Fruit fly (Drosophila melanogaster) whole organism, embryonic: ENCODE measurements around the gene Vps26.
A peak's percentile ranks its signal among the peaks of the same experiment; 100 is the strongest.

Experiments used
- Atf3 ChIP-seq: fragments of 200-800 bp; sonication (Bioruptor generic); optimal IDR thresholded peaks from 3 replicates; lab custom pipeline; 2016; ENCODE audit warnings: missing biosample characterization, missing genetic modification characterization
- Awh ChIP-seq: fragments of 200-800 bp; sonication (Bioruptor generic); IDR thresholded peaks from 2 replicates; pipeline ENCODE4, ENCODE4 v1.3.6; 2022; ENCODE audit warnings: missing biosample characterization, missing genetic modification characterization
- Bdp1 ChIP-seq: fragments of 200-800 bp; sonication (Bioruptor generic); optimal IDR thresholded peaks from 3 replicates; lab custom pipeline; 2016; ENCODE audit warnings: missing biosample characterization, missing genetic modification characterization
- CG10147 ChIP-seq: fragments of 200-800 bp; sonication (Bioruptor generic); optimal IDR thresholded peaks from 2 replicates; lab custom pipeline; 2019; ENCODE audit warnings: missing biosample characterization, mild to moderate bottlenecking, missing genetic modification characterization, moderate library complexity
- CG10267 ChIP-seq: fragments of 200-800 bp; sonication (Bioruptor generic); optimal IDR thresholded peaks from 2 replicates; lab custom pipeline; 2018; ENCODE audit warnings: missing biosample characterization, mild to moderate bottlenecking, missing genetic modification characterization, moderate library complexity
- CG13287 ChIP-seq: fragments of 200-800 bp; sonication (Bioruptor generic); IDR thresholded peaks from 2 replicates; pipeline ENCODE4 v1.3.6; 2022; ENCODE audit warnings: missing biosample characterization, missing genetic modification characterization; ENCODE audit not compliant: partially characterized antibody
- CG13624 ChIP-seq: fragments of 200-800 bp; sonication (Bioruptor generic); optimal IDR thresholded peaks from 2 replicates; lab custom pipeline; 2016; ENCODE audit warnings: missing biosample characterization, missing genetic modification characterization
- CG14441 ChIP-seq: fragments of 200-800 bp; sonication (Bioruptor generic); IDR thresholded peaks from 2 replicates; pipeline ENCODE4 v1.3.6; 2022; ENCODE audit warnings: missing biosample characterization, missing genetic modification characterization
- CG14710 ChIP-seq: fragments of 200-800 bp; sonication (Bioruptor generic); optimal IDR thresholded peaks from 3 replicates; lab custom pipeline; 2019; ENCODE audit warnings: missing biosample characterization, mild to moderate bottlenecking, missing genetic modification characterization, moderate library complexity
- CG15514 ChIP-seq: fragments of 200-800 bp; sonication (Bioruptor generic); optimal IDR thresholded peaks from 3 replicates; lab custom pipeline; 2017; ENCODE audit warnings: missing biosample characterization, missing genetic modification characterization, mild to moderate bottlenecking, moderate library complexity, missing genetic modification reagents
- CG17361 ChIP-seq: fragments of 200-800 bp; sonication (Bioruptor generic); IDR thresholded peaks from 3 replicates; pipeline ENCODE4 v1.3.6; 2022; ENCODE audit warnings: missing biosample characterization, missing genetic modification characterization
- CG4360 ChIP-seq: fragments of 200-800 bp; sonication (Bioruptor generic); IDR thresholded peaks from 2 replicates; pipeline ENCODE4 v1.3.6; 2022; ENCODE audit warnings: missing biosample characterization, missing genetic modification characterization
- CG4854 ChIP-seq: fragments of 200-800 bp; sonication (Bioruptor generic); optimal IDR thresholded peaks from 2 replicates; lab custom pipeline; 2016; ENCODE audit warnings: missing biosample characterization, missing genetic modification characterization, inconsistent platforms
- CG7556 ChIP-seq: fragments of 200-800 bp; sonication (Bioruptor generic); optimal IDR thresholded peaks from 2 replicates; lab custom pipeline; 2017; ENCODE audit warnings: missing biosample characterization, mild to moderate bottlenecking, missing genetic modification characterization
- CG7928 ChIP-seq: fragments of 200-800 bp; sonication (Bioruptor generic); optimal IDR thresholded peaks from 2 replicates; lab custom pipeline; 2017; ENCODE audit warnings: missing biosample characterization, mild to moderate bottlenecking, missing genetic modification characterization
- CG8281 ChIP-seq: fragments of 200-800 bp; sonication (Bioruptor generic); optimal IDR thresholded peaks from 2 replicates; lab custom pipeline; 2018; ENCODE audit warnings: missing biosample characterization, mild to moderate bottlenecking, missing genetic modification characterization, moderate library complexity
- Doc3 ChIP-seq: fragments of 200-800 bp; sonication (Bioruptor generic); IDR thresholded peaks from 3 replicates; pipeline ENCODE4 v1.3.6; 2022; ENCODE audit warnings: missing biosample characterization, missing genetic modification characterization; ENCODE audit not compliant: partially characterized antibody
- ERR ChIP-seq: fragments of 200-800 bp; sonication (Bioruptor generic); optimal IDR thresholded peaks from 2 replicates; lab custom pipeline; 2016; ENCODE audit warnings: missing biosample characterization, missing genetic modification characterization
- Fer1 ChIP-seq: fragments of 200-800 bp; sonication (Bioruptor generic); optimal IDR thresholded peaks from 2 replicates; lab custom pipeline; 2017; ENCODE audit warnings: missing biosample characterization, mild to moderate bottlenecking, missing genetic modification characterization
- GATAe ChIP-seq: fragments of 200-800 bp; sonication (Bioruptor generic); conservative IDR thresholded peaks from 2 replicates; pipeline ENCODE4 v1.3.6; 2022; ENCODE audit warnings: missing biosample characterization, missing genetic modification characterization
- H2.0 ChIP-seq: fragments of 200-800 bp; sonication (Bioruptor generic); IDR thresholded peaks from 2 replicates; pipeline ENCODE4 v1.3.6; 2022; ENCODE audit warnings: missing biosample characterization, missing genetic modification characterization
- HmgD ChIP-seq: fragments of 200-800 bp; sonication (Bioruptor generic); optimal IDR thresholded peaks from 3 replicates; lab custom pipeline; 2016; ENCODE audit warnings: missing biosample characterization, missing genetic modification characterization
- NC2β ChIP-seq: fragments of 200-800 bp; sonication (Bioruptor generic); optimal IDR thresholded peaks from 2 replicates; lab custom pipeline; 2016; ENCODE audit warnings: missing biosample characterization, missing genetic modification characterization
- Neu2 ChIP-seq: fragments of 200-800 bp; sonication (Bioruptor generic); optimal IDR thresholded peaks from 3 replicates; lab custom pipeline; 2016; ENCODE audit warnings: missing biosample characterization, missing genetic modification characterization, borderline replicate concordance
- Side ChIP-seq: fragments of 200-800 bp; sonication (Bioruptor generic); optimal IDR thresholded peaks from 2 replicates; lab custom pipeline; 2016; ENCODE audit warnings: missing biosample characterization, missing genetic modification characterization
- Spps ChIP-seq: fragments of 200-800 bp; sonication (Bioruptor generic); optimal IDR thresholded peaks from 2 replicates; lab custom pipeline; 2018; ENCODE audit warnings: missing biosample characterization, mild to moderate bottlenecking, missing genetic modification characterization
- Sry-β ChIP-seq: fragments of 200-800 bp; sonication (Bioruptor generic); optimal IDR thresholded peaks from 2 replicates; lab custom pipeline; 2018; ENCODE audit warnings: missing biosample characterization, mild to moderate bottlenecking, missing genetic modification characterization, moderate library complexity
- Stat92E ChIP-seq, 3 experiments: fragments of >200 bp in 2 of 3; fragments of 200-800 bp in 1 of 3; sonication (Bioruptor generic) in 1 of 3; optimal IDR thresholded peaks; 2 replicates each; lab custom pipeline; 2017 to 2019; ENCODE audit warnings: missing biosample characterization in 3 of 3, missing genetic modification characterization in 3 of 3, mild to moderate bottlenecking in 1 of 3, moderate library complexity in 1 of 3
- TFAM ChIP-seq: fragments of 200-800 bp; sonication (Bioruptor generic); optimal IDR thresholded peaks from 2 replicates; lab custom pipeline; 2017; ENCODE audit warnings: missing biosample characterization, missing genetic modification characterization, inconsistent platforms
- amos ChIP-seq: fragments of 200-800 bp; sonication (Bioruptor generic); IDR thresholded peaks from 2 replicates; pipeline ENCODE4 v1.3.6; 2022; ENCODE audit warnings: missing biosample characterization, missing genetic modification characterization; ENCODE audit not compliant: partially characterized antibody
- ara ChIP-seq: fragments of 200-800 bp; sonication (Bioruptor generic); IDR thresholded peaks from 2 replicates; pipeline ENCODE4 v1.3.6; 2022; ENCODE audit warnings: missing biosample characterization, missing genetic modification characterization
- az2 ChIP-seq: fragments of 200-800 bp; sonication (Bioruptor generic); optimal IDR thresholded peaks from 3 replicates; lab custom pipeline; 2016; ENCODE audit warnings: missing biosample characterization, missing genetic modification characterization
- cato ChIP-seq: fragments of 200-800 bp; sonication (Bioruptor generic); optimal IDR thresholded peaks from 2 replicates; lab custom pipeline; 2016; ENCODE audit warnings: missing biosample characterization, missing genetic modification characterization, borderline replicate concordance
- caup ChIP-seq: fragments of 200-800 bp; sonication (Bioruptor generic); optimal IDR thresholded peaks from 3 replicates; lab custom pipeline; 2017; ENCODE audit warnings: missing biosample characterization, mild to moderate bottlenecking, missing genetic modification characterization, moderate library complexity; ENCODE audit not compliant: severe bottlenecking
- chif ChIP-seq, 2 experiments: fragments of 200-800 bp; sonication (Bioruptor generic); optimal IDR thresholded peaks; 3 replicates each; lab custom pipeline; 2016; ENCODE audit warnings: missing biosample characterization in 2 of 2, missing genetic modification characterization in 2 of 2
- chm ChIP-seq: fragments of 200-800 bp; sonication (Bioruptor generic); IDR thresholded peaks from 2 replicates; pipeline ENCODE4 v1.3.6; 2022; ENCODE audit warnings: missing biosample characterization, missing genetic modification characterization
- dysf ChIP-seq: fragments of 200-800 bp; sonication (Bioruptor generic); IDR thresholded peaks from 3 replicates; pipeline ENCODE4 v1.3.6; 2022; ENCODE audit warnings: missing biosample characterization, missing genetic modification characterization
- ewg ChIP-seq: fragments of 200-800 bp; sonication (Bioruptor generic); optimal IDR thresholded peaks from 3 replicates; lab custom pipeline; 2017; ENCODE audit warnings: mild to moderate bottlenecking, missing biosample characterization, missing genetic modification reagents, missing genetic modification characterization
- jumu ChIP-seq: fragments of 200-800 bp; sonication (Bioruptor generic); optimal IDR thresholded peaks from 3 replicates; lab custom pipeline; 2016; ENCODE audit warnings: missing biosample characterization, missing genetic modification characterization
- kni ChIP-seq: fragments of 200-800 bp; sonication (Bioruptor generic); optimal IDR thresholded peaks from 3 replicates; lab custom pipeline; 2017; ENCODE audit warnings: mild to moderate bottlenecking, missing biosample characterization, missing genetic modification reagents, missing genetic modification characterization
- lmd ChIP-seq: fragments of 200-800 bp; sonication (Bioruptor generic); IDR thresholded peaks from 2 replicates; pipeline ENCODE4 v1.3.6; 2022; ENCODE audit warnings: missing biosample characterization, missing genetic modification characterization
- lov ChIP-seq, 2 experiments: fragments of 200-800 bp in 1 of 2; fragments of >200 bp in 1 of 2; sonication (Bioruptor generic) in 1 of 2; IDR thresholded peaks in 1 of 2; optimal IDR thresholded peaks in 1 of 2; 2 replicates in 1 of 2; 3 replicates in 1 of 2; pipeline versions ENCODE4 v1.3.6 to Lab custom; 2017 to 2022; ENCODE audit warnings: missing biosample characterization in 1 of 2, missing genetic modification characterization in 1 of 2
- onecut ChIP-seq: fragments of 200-800 bp; sonication (Bioruptor generic); IDR thresholded peaks from 2 replicates; pipeline ENCODE4 v1.3.6; 2022; ENCODE audit warnings: missing biosample characterization, missing genetic modification characterization
- salm ChIP-seq: fragments of 200-800 bp; sonication (Bioruptor generic); optimal IDR thresholded peaks from 2 replicates; lab custom pipeline; 2018; ENCODE audit warnings: missing biosample characterization, mild to moderate bottlenecking, missing genetic modification characterization
- scrt ChIP-seq: fragments of 200-800 bp; sonication (Bioruptor generic); optimal IDR thresholded peaks from 2 replicates; lab custom pipeline; 2018; ENCODE audit warnings: missing biosample characterization, mild to moderate bottlenecking, missing genetic modification characterization, moderate library complexity
- sd ChIP-seq: fragments of 200-800 bp; sonication (Bioruptor generic); optimal IDR thresholded peaks from 3 replicates; lab custom pipeline; 2018; ENCODE audit warnings: missing biosample characterization, mild to moderate bottlenecking, missing genetic modification characterization, moderate library complexity
- sens ChIP-seq: fragments of 200-800 bp; sonication (Bioruptor generic); peaks from one replicate; lab custom pipeline; 2016; ENCODE audit warnings: missing biosample characterization, missing genetic modification characterization
- vvl ChIP-seq: fragments of 200-800 bp; sonication (Bioruptor generic); IDR thresholded peaks from 2 replicates; pipeline ENCODE4 v1.3.6; 2022; ENCODE audit warnings: missing biosample characterization, missing genetic modification characterization

Gene Vps26

dm6 chrX:1877107-1877736, 3.6 kb downstream of the Vps26 start, which contains the start of the genes CG14817 and CG14805 (continued):
- TF ChIP-seq jumu, result no peak
- peak; percentile 27; the same call in 1 of the 2 replicates for TF ChIP-seq H2.0
- peak; percentile 17; the same call in 1 of the 2 replicates for TF ChIP-seq lmd (GFP tag; lab: Robert Waterston, UW)
- TF ChIP-seq kni (GFP tag; lab: Kevin White, UChicago), result peak; percentile 56
- peak; percentile 58 for TF ChIP-seq Side (GFP tag; lab: Kevin White, UChicago)
- TF ChIP-seq TFAM (GFP tag; lab: Kevin White, UChicago), result peak; percentile 6
- TF ChIP-seq Stat92E (GFP tag; optimal IDR thresholded peaks at IDR 0.05; lab: Kevin White, UChicago), result no peak
- TF ChIP-seq chm (GFP tag; lab: Robert Waterston, UW), result peak; percentile 85
- peak; percentile 77 for TF ChIP-seq CG10267 (tag; lab: Kevin White, UChicago)
- peak; percentile 46; the same call in 1 of the 2 replicates for TF ChIP-seq Awh (GFP tag; lab: Robert Waterston, UW)
- peak; percentile 20 for TF ChIP-seq ewg (GFP tag; lab: Kevin White, UChicago)
- TF ChIP-seq CG4360 (GFP tag; lab: Robert Waterston, UW), result no peak
- TF ChIP-seq onecut (GFP tag; lab: Robert Waterston, UW), result peak; percentile 76
- peak; percentile 90 for TF ChIP-seq CG15514
- peak; percentile 45 for TF ChIP-seq CG7556 (GFP tag; lab: Kevin White, UChicago)
- TF ChIP-seq amos (GFP tag; lab: Robert Waterston, UW), result peak; percentile 66
- peak; percentile 67 for TF ChIP-seq vvl
- peak; percentile 76 for TF ChIP-seq scrt
- no peak for TF ChIP-seq CG14441
- peak; percentile 85 for TF ChIP-seq sens
- TF ChIP-seq az2 (GFP tag; lab: Kevin White, UChicago), result peak; percentile 29
- peak; percentile 65 for TF ChIP-seq NC2β (GFP tag; lab: Kevin White, UChicago)
- peak in 1 of 2 experiments; percentile 5 for TF ChIP-seq chif (GFP tag; optimal IDR thresholded peaks at IDR 0.05; lab: Kevin White, UChicago)
- TF ChIP-seq salm (tag; lab: Kevin White, UChicago), result peak; percentile 70
- TF ChIP-seq CG4854 (GFP tag; lab: Kevin White, UChicago), result peak; percentile 48
- TF ChIP-seq dysf (GFP tag; lab: Robert Waterston, UW), result peak; percentile 53; the same call in 1 of the 3 replicates
- TF ChIP-seq lov (optimal IDR thresholded peaks at IDR 0.05; lab: Kevin White, UChicago), result no peak
- peak; percentile 71; the same call in 1 of the 3 replicates for TF ChIP-seq lov (GFP tag; IDR thresholded peaks at IDR 0.05; lab: Robert Waterston, UW)
- TF ChIP-seq caup (GFP tag; lab: Kevin White, UChicago), result peak; percentile 93
- TF ChIP-seq CG10147, result peak; percentile 76
- peak; percentile 93 for TF ChIP-seq Fer1 (GFP tag; lab: Kevin White, UChicago)
- peak; percentile 23 for TF ChIP-seq Sry-β (GFP tag; lab: Kevin White, UChicago)
- no peak for TF ChIP-seq Neu2
- TF ChIP-seq sd (tag; lab: Kevin White, UChicago), result no peak
- TF ChIP-seq CG13624, result peak; percentile 30
- no peak for TF ChIP-seq CG8281 (tag; lab: Kevin White, UChicago)
- no peak for TF ChIP-seq ERR (GFP tag; lab: Kevin White, UChicago)
- TF ChIP-seq CG14710 (tag; lab: Kevin White, UChicago), result peak; percentile 66
- TF ChIP-seq CG7928, result no peak
- no peak for TF ChIP-seq cato (GFP tag; lab: Kevin White, UChicago)
- peak; percentile 67; the same call in 2 of the 3 replicates for TF ChIP-seq CG17361 (GFP tag; lab: Robert Waterston, UW)
- TF ChIP-seq Atf3 (GFP tag; lab: Kevin White, UChicago), result no peak
- TF ChIP-seq Bdp1 (GFP tag; lab: Kevin White, UChicago), result peak; percentile 18
- 0 out of 2 replicates have a peak, but pooled peaks have one; percentile 11 for TF ChIP-seq ara (GFP tag; lab: Robert Waterston, UW)
- TF ChIP-seq Doc3, result 0 out of 3 replicates have a peak, but pooled peaks have one; percentile 36
- no peak for TF ChIP-seq GATAe (GFP tag; lab: Robert Waterston, UW)
- no peak for TF ChIP-seq HmgD (GFP tag; lab: Kevin White, UChicago)
- TF ChIP-seq CG13287 (GFP tag; lab: Robert Waterston, UW), result peak; percentile 70
- peak; percentile 56 for TF ChIP-seq Spps (tag; lab: Kevin White, UChicago)
